Fruit fly (Drosophila melanogaster): ENCODE measurements around the gene TTLL3B.

- no peak for TF ChIP-seq net (GFP tag; optimal IDR thresholded peaks at IDR 0.05)
- TF ChIP-seq CG16779 (tag; optimal IDR thresholded peaks at IDR 0.05), result no peak
- no peak for TF ChIP-seq fkh (GFP tag; optimal IDR thresholded peaks at IDR 0.05)
- TF ChIP-seq esn (GFP tag; optimal IDR thresholded peaks at IDR 0.05), result no peak
- no peak for TF ChIP-seq Eip75B (GFP tag; optimal IDR thresholded peaks at IDR 0.05)
- no peak for TF ChIP-seq Met (GFP tag; optimal IDR thresholded peaks at IDR 0.05)
- no peak for TF ChIP-seq CG6276 (GFP tag; optimal IDR thresholded peaks at IDR 0.05)
- no peak for TF ChIP-seq eg (GFP tag; IDR thresholded peaks at IDR 0.05)
- no peak for TF ChIP-seq Ets21C (GFP tag; optimal IDR thresholded peaks at IDR 0.05)
- no peak for TF ChIP-seq Blimp-1 (GFP tag; optimal IDR thresholded peaks at IDR 0.05)
- TF ChIP-seq CG6792 (GFP tag; optimal IDR thresholded peaks at IDR 0.05), result no peak
- no peak for TF ChIP-seq CG32006 (GFP tag; optimal IDR thresholded peaks at IDR 0.05)
These were observed 15.1 kb downstream of the TTLL3B start, which contains the start of gene CG44271 for dm6 chr2L:6747814-6748213.

All from whole organism, prepupa.